Fruit fly (Drosophila melanogaster) whole organism: Measurements from ENCODE around the gene ND-MLRQ.

Experiments
- pan ChIP-seq: fragments of >200 bp; optimal IDR thresholded peaks from 2 replicates; lab custom pipeline; 2017
- psq ChIP-seq: fragments of >200 bp; optimal IDR thresholded peaks from 2 replicates; lab custom pipeline; 2017

DNA sequence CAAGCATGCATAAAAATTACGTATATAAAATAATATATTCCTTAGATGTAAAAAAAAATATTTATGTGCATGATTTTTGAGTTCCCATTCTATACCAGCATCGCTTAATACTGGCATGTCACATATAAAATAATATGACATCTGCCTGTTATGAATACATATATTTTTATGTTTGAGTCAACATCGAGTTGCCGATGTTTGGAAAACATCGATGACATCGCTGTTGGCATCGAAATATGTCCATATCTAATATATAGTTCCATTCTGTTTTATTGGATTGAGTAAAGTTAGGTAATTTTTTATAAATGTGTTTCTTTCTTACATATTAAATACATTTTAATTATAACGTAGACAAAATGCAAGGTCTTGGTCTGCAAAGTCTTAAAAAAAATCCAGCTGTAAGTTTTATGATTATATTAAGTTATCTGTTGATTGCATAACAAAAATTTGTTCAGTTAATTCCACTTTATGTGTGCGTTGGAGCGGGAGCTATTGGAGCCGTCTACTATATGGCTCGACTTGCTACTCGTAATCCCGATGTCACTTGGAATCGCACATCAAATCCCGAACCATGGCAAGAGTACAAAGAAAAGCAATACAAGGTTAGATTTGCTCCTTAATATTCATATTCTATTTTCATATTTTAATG is at the start of gene ND-MLRQ:
- TF ChIP-seq psq (lab: Kevin White, UChicago), result no peak
- TF ChIP-seq pan, result no peak
